Worm (Caenorhabditis elegans): ENCODE data around the gene rad-23.

Gene rad-23

ce11 chrII:11675877-11676473, 23.4 kb upstream of the rad-23 start, which contains the start of the genes trr-1 and C47D12.2:
TSS of gene trr-1 (minus strand) at chrII:11675927.
TSS of gene C47D12.2 (plus strand) at chrII:11676306.
- TF ChIP-seq zag-1 (tag; optimal IDR thresholded peaks at IDR 0.05) (no peak), snpc-4 (tag; optimal IDR thresholded peaks at IDR 0.05) (no peak), fos-1 (tag; optimal IDR thresholded peaks at IDR 0.05) (peak; percentile 43), lin-39 (tag; optimal IDR thresholded peaks at IDR 0.05) (no peak), R02D3.7 (tag; optimal IDR thresholded peaks at IDR 0.05) (peak; percentile 14), nhr-237 (tag; optimal IDR thresholded peaks at IDR 0.05) (no peak), nhr-11 (tag; optimal IDR thresholded peaks at IDR 0.05) (no peak), F13H6.1 (tag; optimal IDR thresholded peaks at IDR 0.05) (no peak), ZK546.5 (tag; optimal IDR thresholded peaks at IDR 0.05) (no peak), mab-5 (tag; optimal IDR thresholded peaks at IDR 0.05) (peak; percentile 2), dmd-4 (tag; optimal IDR thresholded peaks at IDR 0.05) (no peak), ztf-11 (tag; optimal IDR thresholded peaks at IDR 0.05) (no peak), elt-3 (tag; optimal IDR thresholded peaks at IDR 0.05) (no peak), ceh-82 (tag; optimal IDR thresholded peaks at IDR 0.05) (no peak), nhr-21 (tag; optimal IDR thresholded peaks at IDR 0.05) (peak; percentile 10), sem-4 (tag; optimal IDR thresholded peaks at IDR 0.05) (no peak), lin-11 (tag; optimal IDR thresholded peaks at IDR 0.05) (peak; percentile 58), peb-1 (tag; optimal IDR thresholded peaks at IDR 0.05) (no peak), unc-62 (GFP tag; optimal IDR thresholded peaks at IDR 0.05) (no peak), ceh-16 (tag; optimal IDR thresholded peaks at IDR 0.05) (no peak), unc-55 (GFP tag; optimal IDR thresholded peaks at IDR 0.05) (no peak), alr-1 (tag; optimal IDR thresholded peaks at IDR 0.05) (no peak), sma-9 (GFP tag; optimal IDR thresholded peaks at IDR 0.05) (peak; percentile 54), sma-9 (tag; optimal IDR thresholded peaks at IDR 0.05) (no peak), crh-2 (tag; optimal IDR thresholded peaks at IDR 0.05) (no peak), sma-3 (GFP tag; optimal IDR thresholded peaks at IDR 0.05) (peak; percentile 64), nhr-12 (tag; optimal IDR thresholded peaks at IDR 0.05) (no peak), egl-27 (tag; optimal IDR thresholded peaks at IDR 0.05) (no peak), lsy-2 (tag; optimal IDR thresholded peaks at IDR 0.05) (peak in 1 of 2 experiments; percentile 69), nhr-129 (tag; optimal IDR thresholded peaks at IDR 0.05) (peak; percentile 81), Y55F3AM.14 (GFP tag; optimal IDR thresholded peaks at IDR 0.05) (no peak)

ce11 chrII:11658854-11659253, 6.3 kb upstream of the rad-23 start:
- TF ChIP-seq nhr-10 (tag; optimal IDR thresholded peaks at IDR 0.05) (no peak), aly-2 (tag; optimal IDR thresholded peaks at IDR 0.05) (no peak), nhr-12 (tag; optimal IDR thresholded peaks at IDR 0.05) (no peak)

- TF ChIP-seq ztf-4 (tag; optimal IDR thresholded peaks at IDR 0.05) (no peak), ceh-16 (tag; optimal IDR thresholded peaks at IDR 0.05) (no peak), sma-9 (GFP tag; optimal IDR thresholded peaks at IDR 0.05) (peak; percentile 24), sma-9 (tag; optimal IDR thresholded peaks at IDR 0.05) (no peak), nhr-237 (tag; optimal IDR thresholded peaks at IDR 0.05) (no peak), unc-55 (GFP tag; optimal IDR thresholded peaks at IDR 0.05) (no peak)
Observed at ce11 chrII:11657079-11657478, 4.5 kb upstream of the rad-23 start, which contains the start of gene nep-1. TSS of gene nep-1 (minus strand) at chrII:11657179.

- TF ChIP-seq ceh-16 (tag; optimal IDR thresholded peaks at IDR 0.05) (no peak), skn-1 (tag; optimal IDR thresholded peaks at IDR 0.05) (no peak), lin-39 (tag; optimal IDR thresholded peaks at IDR 0.05) (no peak), crh-2 (tag; optimal IDR thresholded peaks at IDR 0.05) (no peak), sem-4 (tag; optimal IDR thresholded peaks at IDR 0.05) (no peak), ZK546.5 (tag; optimal IDR thresholded peaks at IDR 0.05) (no peak), mdl-1 (tag; optimal IDR thresholded peaks at IDR 0.05) (no peak), ztf-11 (tag; optimal IDR thresholded peaks at IDR 0.05) (no peak), nhr-10 (tag; optimal IDR thresholded peaks at IDR 0.05) (no peak), elt-1 (tag; optimal IDR thresholded peaks at IDR 0.05) (no peak), ztf-4 (tag; optimal IDR thresholded peaks at IDR 0.05) (no peak)
Observed at ce11 chrII:11652125-11652524, 404 bp downstream of the rad-23 start.
